Fruit fly (Drosophila melanogaster) whole organism, wandering third instar larva: ENCODE results near the gene CG6966.

Source experiments
- Jra ChIP-seq: sonication (Bioruptor generic); optimal IDR thresholded peaks from 2 replicates; lab custom pipeline; 2016; ENCODE audit warnings: missing biosample characterization, missing genetic modification characterization
- lola ChIP-seq: fragments of >200 bp; optimal IDR thresholded peaks from 2 replicates; lab custom pipeline; 2017; ENCODE audit warnings: missing biosample characterization, missing genetic modification characterization
- psq ChIP-seq: fragments of 200-800 bp; sonication (Bioruptor generic); optimal IDR thresholded peaks from 3 replicates; lab custom pipeline; 2017; ENCODE audit warnings: missing biosample characterization, mild to moderate bottlenecking, missing genetic modification characterization, moderate library complexity
- usp ChIP-seq: fragments of >200 bp; optimal IDR thresholded peaks from 2 replicates; lab custom pipeline; 2017; ENCODE audit warnings: missing biosample characterization, missing genetic modification characterization

dm6 chr3R:15076963-15077362, 18.5 kb downstream of the CG6966 start, which contains the start of gene dpr9:
- no peak for TF ChIP-seq usp (GFP tag; lab: Kevin White, UChicago)
- TF ChIP-seq psq (GFP tag; lab: Kevin White, UChicago), result no peak
- TF ChIP-seq lola (GFP tag; lab: Kevin White, UChicago), result no peak
- TF ChIP-seq Jra, result no peak
